Worm (Caenorhabditis elegans) whole organism, L2 larva: ENCODE measurements around the gene cyp-33C1.

Source experiments
- C34F6.9 ChIP-seq: fragments of 150-350 bp; optimal IDR thresholded peaks from 2 replicates; lab custom pipeline; 2014; ENCODE audit warnings: missing biosample characterization, missing genetic modification characterization
- F13H6.1 ChIP-seq: sonication (generic microtip); optimal IDR thresholded peaks from 2 replicates; lab custom pipeline; 2016; ENCODE audit warnings: missing genetic modification characterization, missing compliant biosample characterization
- Y55F3AM.14 ChIP-seq: fragments of 200-800 bp; sonication (Bioruptor generic); optimal IDR thresholded peaks from 2 replicates; lab custom pipeline; 2018; ENCODE audit warnings: mild to moderate bottlenecking, missing genetic modification characterization, missing compliant biosample characterization
- ZK546.5 ChIP-seq: sonication (generic microtip); optimal IDR thresholded peaks from 2 replicates; lab custom pipeline; 2017; ENCODE audit warnings: missing biosample characterization, missing genetic modification characterization
- alr-1 ChIP-seq: fragments of 150-350 bp; optimal IDR thresholded peaks from 2 replicates; lab custom pipeline; 2014; ENCODE audit warnings: missing biosample characterization, missing genetic modification characterization
- aly-2 ChIP-seq: fragments of 150-350 bp; optimal IDR thresholded peaks from 2 replicates; lab custom pipeline; 2014; ENCODE audit warnings: missing biosample characterization, missing genetic modification characterization
- ama-1 ChIP-seq: fragments of 150-350 bp; optimal IDR thresholded peaks from 2 replicates; lab custom pipeline; 2018; ENCODE audit warnings: inconsistent platforms
- blmp-1 ChIP-seq: sonication (generic microtip); optimal IDR thresholded peaks from 2 replicates; lab custom pipeline; 2017; ENCODE audit warnings: missing genetic modification characterization, mild to moderate bottlenecking, missing compliant biosample characterization, antibody characterized with exemption, moderate library complexity; ENCODE audit not compliant: insufficient read depth
- ceh-16 ChIP-seq: fragments of 150-350 bp; optimal IDR thresholded peaks from 2 replicates; lab custom pipeline; 2014; ENCODE audit warnings: missing biosample characterization, missing genetic modification characterization
- ceh-82 ChIP-seq: fragments of 150-350 bp; optimal IDR thresholded peaks from 2 replicates; lab custom pipeline; 2014; ENCODE audit warnings: missing biosample characterization, missing genetic modification characterization
- egl-27 ChIP-seq: sonication (generic microtip); optimal IDR thresholded peaks from 3 replicates; lab custom pipeline; 2017; ENCODE audit warnings: missing biosample characterization, missing genetic modification reagents, missing genetic modification characterization
- elt-1 ChIP-seq: fragments of 150-350 bp; optimal IDR thresholded peaks from 2 replicates; lab custom pipeline; 2014; ENCODE audit warnings: missing biosample characterization, missing genetic modification characterization
- fos-1 ChIP-seq: fragments of 150-350 bp; optimal IDR thresholded peaks from 2 replicates; lab custom pipeline; 2014; ENCODE audit warnings: missing biosample characterization, missing genetic modification characterization
- gmeb-1 ChIP-seq: fragments of 150-350 bp; optimal IDR thresholded peaks from 2 replicates; lab custom pipeline; 2014; ENCODE audit warnings: missing biosample characterization, missing genetic modification characterization
- lin-11 ChIP-seq: fragments of 150-350 bp; sonication (generic microtip); optimal IDR thresholded peaks from 2 replicates; lab custom pipeline; 2014; ENCODE audit warnings: missing biosample characterization, missing genetic modification characterization, inconsistent platforms, mixed read lengths
- lsy-2 ChIP-seq, 2 experiments: fragments of 150-350 bp in 1 of 2; sonication (generic microtip) in 1 of 2; optimal IDR thresholded peaks; 2 replicates each; lab custom pipeline; 2014 to 2017; ENCODE audit warnings: missing biosample characterization in 2 of 2, missing genetic modification characterization in 2 of 2
- mab-5 ChIP-seq: fragments of 150-350 bp; optimal IDR thresholded peaks from 2 replicates; lab custom pipeline; 2014; ENCODE audit warnings: missing biosample characterization, missing genetic modification characterization
- mdl-1 ChIP-seq, 2 experiments: fragments of 150-350 bp in 1 of 2; sonication (generic microtip) in 1 of 2; optimal IDR thresholded peaks; 2 replicates each; lab custom pipeline; 2017; ENCODE audit warnings: missing biosample characterization in 2 of 2, missing genetic modification characterization in 2 of 2
- nhr-10 ChIP-seq: sonication (generic microtip); optimal IDR thresholded peaks from 2 replicates; lab custom pipeline; 2017; ENCODE audit warnings: missing biosample characterization, missing genetic modification characterization
- nhr-12 ChIP-seq: fragments of 150-350 bp; optimal IDR thresholded peaks from 2 replicates; lab custom pipeline; 2014; ENCODE audit warnings: missing biosample characterization, missing genetic modification characterization
- nhr-129 ChIP-seq: fragments of 150-350 bp; optimal IDR thresholded peaks from 2 replicates; lab custom pipeline; 2014; ENCODE audit warnings: missing biosample characterization, missing genetic modification characterization
- nhr-21 ChIP-seq: fragments of 150-350 bp; optimal IDR thresholded peaks from 2 replicates; lab custom pipeline; 2014; ENCODE audit warnings: missing biosample characterization, missing genetic modification characterization
- nhr-23 ChIP-seq: fragments of 150-350 bp; optimal IDR thresholded peaks from 2 replicates; lab custom pipeline; 2014; ENCODE audit warnings: missing biosample characterization, missing genetic modification reagents, missing genetic modification characterization
- nhr-25 ChIP-seq: fragments of 150-350 bp; sonication (generic microtip); optimal IDR thresholded peaks from 3 replicates; lab custom pipeline; 2014; ENCODE audit warnings: missing biosample characterization, missing genetic modification characterization
- nhr-6 ChIP-seq: fragments of 150-350 bp; optimal IDR thresholded peaks from 2 replicates; lab custom pipeline; 2014; ENCODE audit warnings: missing biosample characterization, missing genetic modification characterization
- peb-1 ChIP-seq: fragments of 150-350 bp; optimal IDR thresholded peaks from 2 replicates; lab custom pipeline; 2014; ENCODE audit warnings: missing biosample characterization, missing genetic modification characterization
- sem-4 ChIP-seq: fragments of 150-350 bp; optimal IDR thresholded peaks from 2 replicates; lab custom pipeline; 2014; ENCODE audit warnings: missing biosample characterization, missing genetic modification reagents, missing genetic modification characterization
- skn-1 ChIP-seq: sonication (generic microtip); optimal IDR thresholded peaks from 2 replicates; lab custom pipeline; 2017; ENCODE audit warnings: missing biosample characterization, missing genetic modification characterization
- sma-3 ChIP-seq: sonication (generic microtip); optimal IDR thresholded peaks from 2 replicates; lab custom pipeline; 2016; ENCODE audit warnings: missing genetic modification reagents, missing genetic modification characterization, missing compliant biosample characterization
- sma-9 ChIP-seq, 2 experiments: fragments of 150-350 bp in 1 of 2; sonication (generic microtip) in 1 of 2; optimal IDR thresholded peaks; 2 replicates each; lab custom pipeline; 2014 to 2016; ENCODE audit warnings: missing genetic modification characterization in 2 of 2, mild to moderate bottlenecking in 1 of 2, missing biosample characterization in 1 of 2, missing compliant biosample characterization in 1 of 2, missing genetic modification reagents in 1 of 2, moderate library complexity in 1 of 2
- unc-55 ChIP-seq: fragments of 150-350 bp; sonication (generic microtip); optimal IDR thresholded peaks from 3 replicates; lab custom pipeline; 2014; ENCODE audit warnings: missing biosample characterization, missing genetic modification reagents, missing genetic modification characterization
- unc-62 ChIP-seq: fragments of 150-350 bp; optimal IDR thresholded peaks from 2 replicates; lab custom pipeline; 2014; ENCODE audit warnings: missing biosample characterization, missing genetic modification reagents, missing genetic modification characterization
- zag-1 ChIP-seq: fragments of 150-350 bp; optimal IDR thresholded peaks from 2 replicates; lab custom pipeline; 2014; ENCODE audit warnings: missing biosample characterization, missing genetic modification characterization
- ztf-1 ChIP-seq: fragments of 200-800 bp; sonication (Bioruptor generic); conservative IDR thresholded peaks from 2 replicates; pipeline ENCODE4 v1.3.6; 2022; ENCODE audit warnings: missing genetic modification characterization, missing compliant biosample characterization

Gene cyp-33C1

DNA sequence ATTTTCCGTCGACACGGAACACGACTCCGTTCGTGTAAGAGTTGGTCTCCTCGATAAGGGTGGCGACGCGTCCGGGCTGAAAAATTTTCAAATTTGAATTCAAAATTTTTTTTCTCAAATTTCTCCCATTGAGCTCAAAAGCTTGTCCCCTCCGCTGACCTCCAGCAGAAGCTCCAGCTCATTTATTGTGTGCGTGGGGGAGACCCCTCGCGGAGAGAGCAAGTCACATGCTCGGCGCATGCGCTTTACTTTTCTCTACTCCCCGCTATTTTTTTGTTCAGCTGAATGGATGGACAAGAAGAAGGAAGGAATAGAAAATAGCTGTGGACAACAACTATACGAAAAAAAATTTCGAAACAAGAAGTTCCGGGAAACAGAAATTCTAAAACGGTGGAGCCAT lies 45.8 kb upstream of the cyp-33C1 start (continued):
- TF ChIP-seq lsy-2 (tag; optimal IDR thresholded peaks at IDR 0.05; lab: Kevin White, UChicago) (peak in 1 of 2 experiments; percentile 68), ztf-1 (GFP tag; lab: Robert Waterston, UW) (no peak), sma-3 (GFP tag; lab: Kevin White, UChicago) (no peak)

DNA sequence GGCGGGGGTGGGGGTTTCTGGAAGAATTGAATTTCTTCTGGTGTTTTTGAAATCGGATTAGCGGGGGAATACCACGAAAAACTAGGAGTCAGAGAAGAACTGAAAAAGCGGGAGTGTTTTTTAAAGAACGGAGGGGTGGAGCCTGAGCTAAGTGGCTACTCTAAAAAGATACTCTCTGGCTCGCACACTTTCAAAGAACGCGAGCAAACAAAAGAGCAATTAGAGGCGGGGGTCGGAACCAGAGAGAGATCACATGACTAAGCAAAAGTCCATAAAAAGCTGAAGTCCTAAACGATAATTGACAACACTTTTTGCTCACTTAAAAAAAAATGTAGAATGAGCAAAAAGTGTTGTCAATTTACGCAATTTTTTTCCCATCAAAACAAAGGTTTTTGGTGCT lies 45.0 kb upstream of the cyp-33C1 start:
- TF ChIP-seq Y55F3AM.14 (peak; percentile 26), F13H6.1 (tag; lab: Kevin White, UChicago) (peak; percentile 53), sem-4 (tag; lab: Kevin White, UChicago) (peak; percentile 43), lsy-2 (tag; optimal IDR thresholded peaks at IDR 0.05; lab: Kevin White, UChicago) (peak in 1 of 2 experiments; percentile 23), mdl-1 (tag; optimal IDR thresholded peaks at IDR 0.05; lab: Kevin White, UChicago) (no peak), sma-9 (GFP tag; optimal IDR thresholded peaks at IDR 0.05; lab: Kevin White, UChicago) (peak; percentile 52), sma-9 (tag; optimal IDR thresholded peaks at IDR 0.05; lab: Kevin White, UChicago) (no peak), blmp-1 (tag; lab: Kevin White, UChicago) (no peak), nhr-10 (tag; lab: Kevin White, UChicago) (no peak), nhr-23 (tag; lab: Kevin White, UChicago) (no peak)

DNA sequence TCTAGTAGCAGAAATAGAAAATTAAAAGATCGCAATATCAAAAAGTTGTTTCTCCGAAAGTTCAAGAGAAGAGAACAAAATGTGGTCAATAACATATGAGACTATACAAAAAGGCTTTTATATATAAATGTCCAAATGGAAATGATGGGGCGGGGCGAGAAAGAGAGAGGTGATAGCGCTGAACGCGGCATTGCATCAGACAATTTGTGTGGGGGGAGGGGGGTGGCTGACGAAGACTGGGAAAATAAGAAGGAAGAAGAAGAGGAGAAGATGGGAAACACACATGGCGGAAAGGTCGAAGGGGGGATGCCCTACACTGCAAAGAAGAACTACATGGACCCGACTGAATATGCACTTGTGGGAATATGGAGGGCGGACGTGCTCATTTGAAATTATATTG lies 44.0 kb upstream of the cyp-33C1 start:
- peak; percentile 71 for TF ChIP-seq sma-9 (GFP tag; optimal IDR thresholded peaks at IDR 0.05; lab: Kevin White, UChicago)
- TF ChIP-seq sma-9 (tag; optimal IDR thresholded peaks at IDR 0.05; lab: Kevin White, UChicago): no peak
- peak; percentile 36 for TF ChIP-seq F13H6.1 (tag; lab: Kevin White, UChicago)
- TF ChIP-seq fos-1 (tag; lab: Kevin White, UChicago): peak; percentile 42
- TF ChIP-seq nhr-129 (tag; lab: Kevin White, UChicago): peak; percentile 87
- no peak for TF ChIP-seq unc-55 (GFP tag; lab: Kevin White, UChicago)
- no peak for TF ChIP-seq sem-4 (tag; lab: Kevin White, UChicago)
- TF ChIP-seq elt-1 (tag; lab: Kevin White, UChicago): no peak
- TF ChIP-seq unc-62: no peak
- TF ChIP-seq nhr-21 (tag; lab: Kevin White, UChicago): peak; percentile 25
- TF ChIP-seq nhr-23 (tag; lab: Kevin White, UChicago): no peak
- no peak for TF ChIP-seq alr-1 (tag; lab: Kevin White, UChicago)
- TF ChIP-seq ceh-82: no peak
- TF ChIP-seq mab-5 (tag; lab: Kevin White, UChicago): no peak
- peak; percentile 31 for TF ChIP-seq lin-11 (tag; lab: Kevin White, UChicago)
- peak; percentile 20 to 44 for TF ChIP-seq mdl-1 (tag; optimal IDR thresholded peaks at IDR 0.05; lab: Kevin White, UChicago)
- peak; percentile 24 for TF ChIP-seq C34F6.9 (tag; lab: Kevin White, UChicago)
- peak in 1 of 2 experiments; percentile 11 for TF ChIP-seq lsy-2 (tag; optimal IDR thresholded peaks at IDR 0.05; lab: Kevin White, UChicago)
- TF ChIP-seq zag-1: peak; percentile 5
- no peak for TF ChIP-seq sma-3 (GFP tag; lab: Kevin White, UChicago)
- no peak for TF ChIP-seq gmeb-1 (tag; lab: Kevin White, UChicago)
- TF ChIP-seq ama-1: no peak
- peak; percentile 3 for TF ChIP-seq nhr-25 (tag; lab: Kevin White, UChicago)

DNA sequence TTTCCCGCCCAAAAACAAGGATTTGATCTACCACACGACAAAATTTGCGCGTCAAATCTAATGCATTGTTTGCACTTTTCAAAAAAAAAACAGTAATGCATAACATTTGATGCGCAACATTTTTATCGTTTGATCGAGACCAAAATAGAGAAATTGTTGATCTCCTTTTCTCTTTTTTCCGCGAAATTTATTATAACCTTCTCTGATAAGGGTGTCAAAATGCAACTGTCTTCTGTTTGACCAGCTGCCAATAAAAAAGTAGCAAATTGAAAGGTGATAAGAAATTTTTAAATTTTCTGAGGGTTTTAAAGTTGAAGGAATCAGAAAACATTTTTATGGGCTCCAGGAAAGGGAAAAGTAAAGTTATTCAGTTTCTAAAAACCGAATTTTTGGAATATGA lies 42.3 kb upstream of the cyp-33C1 start:
- TF ChIP-seq mab-5 (tag; lab: Kevin White, UChicago) (no peak), unc-62 (no peak), nhr-12 (tag; lab: Kevin White, UChicago) (no peak), gmeb-1 (tag; lab: Kevin White, UChicago) (no peak), nhr-25 (tag; lab: Kevin White, UChicago) (no peak), sma-3 (GFP tag; lab: Kevin White, UChicago) (no peak), alr-1 (tag; lab: Kevin White, UChicago) (no peak), elt-1 (tag; lab: Kevin White, UChicago) (no peak), mdl-1 (tag; optimal IDR thresholded peaks at IDR 0.05; lab: Kevin White, UChicago) (no peak)

DNA sequence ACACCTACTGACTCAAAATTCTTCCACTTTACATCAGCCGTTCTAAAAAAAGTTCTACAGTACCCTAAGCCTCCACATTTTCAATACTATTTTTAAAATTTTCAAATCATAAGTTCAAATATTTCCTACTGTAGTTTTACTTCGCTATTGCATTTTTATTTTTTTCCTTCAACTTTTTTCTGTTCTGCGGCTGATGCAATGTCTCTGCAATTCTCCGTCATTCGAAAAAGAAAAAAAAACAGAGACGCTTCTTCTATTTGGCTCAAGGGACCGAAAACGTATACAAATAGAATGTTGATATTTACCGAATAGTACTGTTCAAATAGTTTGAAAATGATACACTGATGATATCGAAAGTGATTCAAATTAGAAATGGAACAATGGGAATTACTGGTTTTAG lies 41.0 kb upstream of the cyp-33C1 start:
- TF ChIP-seq nhr-129 (tag; lab: Kevin White, UChicago): peak; percentile 98
- no peak for TF ChIP-seq ZK546.5 (tag; lab: Kevin White, UChicago)
- TF ChIP-seq, all 48 proteins: peak for 1

DNA sequence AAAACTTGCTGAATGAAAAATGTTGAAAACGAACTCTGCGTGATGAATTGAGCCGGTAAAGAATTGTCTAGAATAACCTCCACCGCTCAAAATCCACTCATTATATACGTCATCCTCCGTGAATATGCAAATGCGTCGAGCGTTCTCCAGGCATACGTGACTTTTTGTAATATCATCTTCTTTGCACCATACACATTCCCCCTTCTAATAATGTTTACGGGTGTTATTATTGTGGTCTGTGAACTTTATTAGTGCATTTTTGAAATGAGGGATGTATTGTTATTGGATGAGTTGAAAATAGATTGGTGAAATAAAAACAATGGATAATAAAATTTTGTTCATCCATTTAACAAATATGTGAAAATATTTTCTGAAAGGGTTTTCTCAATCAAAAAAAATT lies 39.4 kb upstream of the cyp-33C1 start, which contains the start of gene F22F7.7:
TSS of gene F22F7.7 (minus strand) at position 125 of the 400 bp plus-strand sequence.
- no peak for TF ChIP-seq mab-5 (tag; lab: Kevin White, UChicago)
- TF ChIP-seq nhr-6 (tag; lab: Kevin White, UChicago): no peak
- no peak for TF ChIP-seq skn-1
- no peak for TF ChIP-seq sma-9 (GFP tag; optimal IDR thresholded peaks at IDR 0.05; lab: Kevin White, UChicago)
- TF ChIP-seq sma-9 (tag; optimal IDR thresholded peaks at IDR 0.05; lab: Kevin White, UChicago): no peak
- no peak for TF ChIP-seq ceh-16
- no peak for TF ChIP-seq elt-1 (tag; lab: Kevin White, UChicago)
- no peak for TF ChIP-seq ama-1
- no peak for TF ChIP-seq unc-62
- no peak for TF ChIP-seq Y55F3AM.14
- TF ChIP-seq ceh-82: no peak
- no peak for TF ChIP-seq aly-2 (tag; lab: Kevin White, UChicago)
- no peak for TF ChIP-seq peb-1
- no peak for TF ChIP-seq C34F6.9 (tag; lab: Kevin White, UChicago)
- TF ChIP-seq gmeb-1 (tag; lab: Kevin White, UChicago): no peak
- TF ChIP-seq egl-27 (tag; lab: Kevin White, UChicago): no peak
- no peak for TF ChIP-seq sma-3 (GFP tag; lab: Kevin White, UChicago)
